Fruit fly (Drosophila melanogaster): ENCODE measurements around the gene CG18764.

The CG18764 gene

dm6 chr3R:11655873-11656374 lies 29.2 kb downstream of the CG18764 start, which contains the start of gene CG42327 (continued):
- peak; percentile 76 for TF ChIP-seq Atf3 (GFP tag; optimal IDR thresholded peaks at IDR 0.05)
- TF ChIP-seq CG14014 (GFP tag; IDR thresholded peaks at IDR 0.05), result peak; percentile 90
- peak; percentile 81 for TF ChIP-seq klu (GFP tag; IDR thresholded peaks at IDR 0.05)
- peak; percentile 51 for TF ChIP-seq Elba2 (GFP tag; optimal IDR thresholded peaks at IDR 0.05)
- TF ChIP-seq CG12219 (GFP tag; optimal IDR thresholded peaks at IDR 0.05), result peak; percentile 90
- peak; percentile 96 for TF ChIP-seq ATbp (GFP tag; optimal IDR thresholded peaks at IDR 0.05)
- TF ChIP-seq gem (tag; optimal IDR thresholded peaks at IDR 0.05), result peak; percentile 98
- peak; percentile 80 for TF ChIP-seq CG10543 (GFP tag; optimal IDR thresholded peaks at IDR 0.05)
- peak; percentile 81 for TF ChIP-seq Lhr (GFP tag; optimal IDR thresholded peaks at IDR 0.05)
- peak; percentile 87 for TF ChIP-seq CG3847 (GFP tag; IDR thresholded peaks at IDR 0.05)
- peak; percentile 74; the same call in 2 of the 3 replicates for TF ChIP-seq jigr1 (GFP tag; IDR thresholded peaks at IDR 0.05)
- TF ChIP-seq maf-S (GFP tag; optimal IDR thresholded peaks at IDR 0.05), result peak; percentile 54
- peak; percentile 93 for TF ChIP-seq CG6272 (GFP tag; IDR thresholded peaks at IDR 0.05)
- peak; percentile 81 for TF ChIP-seq Mes4 (GFP tag; optimal IDR thresholded peaks at IDR 0.05)
- TF ChIP-seq CG4730 (GFP tag; IDR thresholded peaks at IDR 0.05), result peak; percentile 93
- TF ChIP-seq tx (GFP tag; optimal IDR thresholded peaks at IDR 0.05), result peak; percentile 24
- TF ChIP-seq CG13624 (GFP tag; optimal IDR thresholded peaks at IDR 0.05), result peak; percentile 52
- peak; percentile 79 for TF ChIP-seq CG17802 (tag; optimal IDR thresholded peaks at IDR 0.05)
- peak; percentile 69 for TF ChIP-seq sug (tag; optimal IDR thresholded peaks at IDR 0.05)
- peak; percentile 66; the same call in 1 of the 2 replicates for TF ChIP-seq rib (GFP tag; IDR thresholded peaks at IDR 0.05)
- TF ChIP-seq B-H2 (GFP tag; optimal IDR thresholded peaks at IDR 0.05), result peak; percentile 32
- TF ChIP-seq CG6813 (GFP tag; optimal IDR thresholded peaks at IDR 0.05), result peak; percentile 94
- no peak for TF ChIP-seq Sin3A (optimal IDR thresholded peaks at IDR 0.05)
- TF ChIP-seq Bteb2 (GFP tag; optimal IDR thresholded peaks at IDR 0.05), result peak; percentile 68
- peak; percentile 91 for TF ChIP-seq CG1024 (GFP tag; IDR thresholded peaks at IDR 0.05)
- peak; percentile 48 for TF ChIP-seq CG3838 (GFP tag; optimal IDR thresholded peaks at IDR 0.05)
- TF ChIP-seq CG8281 (tag; optimal IDR thresholded peaks at IDR 0.05), result peak; percentile 75
- TF ChIP-seq CG32772 (GFP tag; IDR thresholded peaks at IDR 0.05), result peak; percentile 94
- peak; percentile 86 for TF ChIP-seq scrt (GFP tag; optimal IDR thresholded peaks at IDR 0.05)
- peak; percentile 82 for TF ChIP-seq Antp (GFP tag; optimal IDR thresholded peaks at IDR 0.05)
- TF ChIP-seq CG10274 (GFP tag; optimal IDR thresholded peaks at IDR 0.05), result peak; percentile 70
- peak; percentile 55 for TF ChIP-seq p53 (GFP tag; optimal IDR thresholded peaks at IDR 0.05)
- peak; percentile 86 for TF ChIP-seq Dbx (GFP tag; IDR thresholded peaks at IDR 0.05)
- peak; percentile 79 for TF ChIP-seq btn (GFP tag; optimal IDR thresholded peaks at IDR 0.05)
- TF ChIP-seq Sox100B (GFP tag; optimal IDR thresholded peaks at IDR 0.05), result peak; percentile 92
- TF ChIP-seq CG17912 (GFP tag; optimal IDR thresholded peaks at IDR 0.05), result peak; percentile 53
- TF ChIP-seq tll (GFP tag; optimal IDR thresholded peaks at IDR 0.05), result no peak
- TF ChIP-seq Awh (GFP tag; IDR thresholded peaks at IDR 0.05), result peak; percentile 97
- peak; percentile 96 for TF ChIP-seq lab (GFP tag; optimal IDR thresholded peaks at IDR 0.05)
- TF ChIP-seq D19A (tag; optimal IDR thresholded peaks at IDR 0.05), result peak; percentile 93
- TF ChIP-seq CG9609 (GFP tag; optimal IDR thresholded peaks at IDR 0.05), result peak; percentile 79
- TF ChIP-seq tin (GFP tag; optimal IDR thresholded peaks at IDR 0.05), result peak; percentile 94
- peak; percentile 58; the same call in 1 of the 2 replicates for TF ChIP-seq Taf1 (GFP tag; IDR thresholded peaks at IDR 0.05)
- TF ChIP-seq CG10209 (GFP tag; optimal IDR thresholded peaks at IDR 0.05), result peak; percentile 95
- TF ChIP-seq CG1233 (GFP tag; optimal IDR thresholded peaks at IDR 0.05), result peak; percentile 87
- peak; percentile 86 for TF ChIP-seq MTF-1 (GFP tag; optimal IDR thresholded peaks at IDR 0.05; ENCODE audit: borderline replicate concordance)
- peak; percentile 90 for TF ChIP-seq slbo (GFP tag; IDR thresholded peaks at IDR 0.05)
- TF ChIP-seq CG17328 (GFP tag; IDR thresholded peaks at IDR 0.05), result peak; percentile 98
- TF ChIP-seq CG8765 (GFP tag; IDR thresholded peaks at IDR 0.05), result peak; percentile 89
- peak; percentile 68 for TF ChIP-seq YL-1 (GFP tag; optimal IDR thresholded peaks at IDR 0.05)
- peak; percentile 88 for TF ChIP-seq CG5245 (GFP tag; optimal IDR thresholded peaks at IDR 0.05)
